Worm (Caenorhabditis elegans) whole organism, L2 larva: ENCODE results near the gene lon-2.

Experiments used
- C34F6.9 ChIP-seq: fragments of 150-350 bp; optimal IDR thresholded peaks from 2 replicates; lab custom pipeline; 2014; ENCODE audit warnings: missing biosample characterization, missing genetic modification characterization
- F13H6.1 ChIP-seq: sonication (generic microtip); optimal IDR thresholded peaks from 2 replicates; lab custom pipeline; 2016; ENCODE audit warnings: missing genetic modification characterization, missing compliant biosample characterization
- R02D3.7 ChIP-seq: fragments of 150-350 bp; optimal IDR thresholded peaks from 2 replicates; lab custom pipeline; 2014; ENCODE audit warnings: missing biosample characterization, missing genetic modification characterization
- ZK546.5 ChIP-seq: sonication (generic microtip); optimal IDR thresholded peaks from 2 replicates; lab custom pipeline; 2017; ENCODE audit warnings: missing biosample characterization, missing genetic modification characterization
- alr-1 ChIP-seq: fragments of 150-350 bp; optimal IDR thresholded peaks from 2 replicates; lab custom pipeline; 2014; ENCODE audit warnings: missing biosample characterization, missing genetic modification characterization
- aly-2 ChIP-seq: fragments of 150-350 bp; optimal IDR thresholded peaks from 2 replicates; lab custom pipeline; 2014; ENCODE audit warnings: missing biosample characterization, missing genetic modification characterization
- ama-1 ChIP-seq: fragments of 150-350 bp; optimal IDR thresholded peaks from 2 replicates; lab custom pipeline; 2018; ENCODE audit warnings: inconsistent platforms
- blmp-1 ChIP-seq: sonication (generic microtip); optimal IDR thresholded peaks from 2 replicates; lab custom pipeline; 2017; ENCODE audit warnings: missing genetic modification characterization, mild to moderate bottlenecking, missing compliant biosample characterization, antibody characterized with exemption, moderate library complexity; ENCODE audit not compliant: insufficient read depth
- ceh-16 ChIP-seq: fragments of 150-350 bp; optimal IDR thresholded peaks from 2 replicates; lab custom pipeline; 2014; ENCODE audit warnings: missing biosample characterization, missing genetic modification characterization
- ceh-82 ChIP-seq: fragments of 150-350 bp; optimal IDR thresholded peaks from 2 replicates; lab custom pipeline; 2014; ENCODE audit warnings: missing biosample characterization, missing genetic modification characterization
- dmd-4 ChIP-seq: sonication (generic microtip); optimal IDR thresholded peaks from 2 replicates; lab custom pipeline; 2017; ENCODE audit warnings: missing biosample characterization, missing genetic modification characterization
- egl-27 ChIP-seq: sonication (generic microtip); optimal IDR thresholded peaks from 3 replicates; lab custom pipeline; 2017; ENCODE audit warnings: missing biosample characterization, missing genetic modification reagents, missing genetic modification characterization
- elt-1 ChIP-seq: fragments of 150-350 bp; optimal IDR thresholded peaks from 2 replicates; lab custom pipeline; 2014; ENCODE audit warnings: missing biosample characterization, missing genetic modification characterization
- elt-3 ChIP-seq: sonication (generic microtip); optimal IDR thresholded peaks from 2 replicates; lab custom pipeline; 2017; ENCODE audit warnings: missing biosample characterization, missing genetic modification characterization
- fos-1 ChIP-seq: fragments of 150-350 bp; optimal IDR thresholded peaks from 2 replicates; lab custom pipeline; 2014; ENCODE audit warnings: missing biosample characterization, missing genetic modification characterization
- gmeb-1 ChIP-seq: fragments of 150-350 bp; optimal IDR thresholded peaks from 2 replicates; lab custom pipeline; 2014; ENCODE audit warnings: missing biosample characterization, missing genetic modification characterization
- lin-13 ChIP-seq: fragments of 150-350 bp; optimal IDR thresholded peaks from 2 replicates; lab custom pipeline; 2014; ENCODE audit warnings: missing biosample characterization, missing genetic modification reagents, missing genetic modification characterization
- lin-39 ChIP-seq: fragments of 150-350 bp; optimal IDR thresholded peaks from 2 replicates; lab custom pipeline; 2014; ENCODE audit warnings: missing biosample characterization, missing genetic modification reagents, missing genetic modification characterization
- lsy-2 ChIP-seq, 2 experiments: fragments of 150-350 bp in 1 of 2; sonication (generic microtip) in 1 of 2; optimal IDR thresholded peaks; 2 replicates each; lab custom pipeline; 2014 to 2017; ENCODE audit warnings: missing biosample characterization in 2 of 2, missing genetic modification characterization in 2 of 2
- mab-5 ChIP-seq: fragments of 150-350 bp; optimal IDR thresholded peaks from 2 replicates; lab custom pipeline; 2014; ENCODE audit warnings: missing biosample characterization, missing genetic modification characterization
- mdl-1 ChIP-seq, 2 experiments: fragments of 150-350 bp in 1 of 2; sonication (generic microtip) in 1 of 2; optimal IDR thresholded peaks; 2 replicates each; lab custom pipeline; 2017; ENCODE audit warnings: missing biosample characterization in 2 of 2, missing genetic modification characterization in 2 of 2
- nhr-10 ChIP-seq: sonication (generic microtip); optimal IDR thresholded peaks from 2 replicates; lab custom pipeline; 2017; ENCODE audit warnings: missing biosample characterization, missing genetic modification characterization
- nhr-129 ChIP-seq: fragments of 150-350 bp; optimal IDR thresholded peaks from 2 replicates; lab custom pipeline; 2014; ENCODE audit warnings: missing biosample characterization, missing genetic modification characterization
- nhr-21 ChIP-seq: fragments of 150-350 bp; optimal IDR thresholded peaks from 2 replicates; lab custom pipeline; 2014; ENCODE audit warnings: missing biosample characterization, missing genetic modification characterization
- nhr-23 ChIP-seq: fragments of 150-350 bp; optimal IDR thresholded peaks from 2 replicates; lab custom pipeline; 2014; ENCODE audit warnings: missing biosample characterization, missing genetic modification reagents, missing genetic modification characterization
- nhr-237 ChIP-seq: fragments of 150-350 bp; optimal IDR thresholded peaks from 2 replicates; lab custom pipeline; 2014; ENCODE audit warnings: missing biosample characterization, missing genetic modification characterization
- nhr-6 ChIP-seq: fragments of 150-350 bp; optimal IDR thresholded peaks from 2 replicates; lab custom pipeline; 2014; ENCODE audit warnings: missing biosample characterization, missing genetic modification characterization
- nhr-77 ChIP-seq: fragments of 150-350 bp; optimal IDR thresholded peaks from 2 replicates; lab custom pipeline; 2014; ENCODE audit warnings: missing biosample characterization, missing genetic modification characterization
- peb-1 ChIP-seq: fragments of 150-350 bp; optimal IDR thresholded peaks from 2 replicates; lab custom pipeline; 2014; ENCODE audit warnings: missing biosample characterization, missing genetic modification characterization
- skn-1 ChIP-seq: sonication (generic microtip); optimal IDR thresholded peaks from 2 replicates; lab custom pipeline; 2017; ENCODE audit warnings: missing biosample characterization, missing genetic modification characterization
- sma-3 ChIP-seq: sonication (generic microtip); optimal IDR thresholded peaks from 2 replicates; lab custom pipeline; 2016; ENCODE audit warnings: missing genetic modification reagents, missing genetic modification characterization, missing compliant biosample characterization
- sma-9 ChIP-seq, 2 experiments: fragments of 150-350 bp in 1 of 2; sonication (generic microtip) in 1 of 2; optimal IDR thresholded peaks; 2 replicates each; lab custom pipeline; 2014 to 2016; ENCODE audit warnings: missing genetic modification characterization in 2 of 2, mild to moderate bottlenecking in 1 of 2, missing biosample characterization in 1 of 2, missing compliant biosample characterization in 1 of 2, missing genetic modification reagents in 1 of 2, moderate library complexity in 1 of 2
- unc-55 ChIP-seq: fragments of 150-350 bp; sonication (generic microtip); optimal IDR thresholded peaks from 3 replicates; lab custom pipeline; 2014; ENCODE audit warnings: missing biosample characterization, missing genetic modification reagents, missing genetic modification characterization
- unc-62 ChIP-seq: fragments of 150-350 bp; optimal IDR thresholded peaks from 2 replicates; lab custom pipeline; 2014; ENCODE audit warnings: missing biosample characterization, missing genetic modification reagents, missing genetic modification characterization
- zag-1 ChIP-seq: fragments of 150-350 bp; optimal IDR thresholded peaks from 2 replicates; lab custom pipeline; 2014; ENCODE audit warnings: missing biosample characterization, missing genetic modification characterization
- ztf-1 ChIP-seq: fragments of 200-800 bp; sonication (Bioruptor generic); conservative IDR thresholded peaks from 2 replicates; pipeline ENCODE4 v1.3.6; 2022; ENCODE audit warnings: missing genetic modification characterization, missing compliant biosample characterization
- ztf-11 ChIP-seq: sonication (generic microtip); optimal IDR thresholded peaks from 2 replicates; lab custom pipeline; 2017; ENCODE audit warnings: missing biosample characterization, missing genetic modification characterization

lon-2 gene

ce11 chrX:4792979-4793378 is 44.1 kb upstream of the lon-2 start, which contains the start of gene F43C9.1:
Gene F43C9.1, plus strand, starts transcription at chrX:4793279.
- no peak for TF ChIP-seq egl-27
- TF ChIP-seq blmp-1, result no peak
- TF ChIP-seq nhr-237 (tag; lab: Kevin White, UChicago), result no peak
- no peak for TF ChIP-seq ceh-82
- TF ChIP-seq nhr-21 (tag; lab: Kevin White, UChicago), result no peak
- TF ChIP-seq sma-3 (GFP tag; lab: Kevin White, UChicago), result no peak
- no peak for TF ChIP-seq lsy-2 (tag; optimal IDR thresholded peaks at IDR 0.05; lab: Kevin White, UChicago)
- TF ChIP-seq R02D3.7 (tag; lab: Kevin White, UChicago), result no peak
- TF ChIP-seq nhr-6 (tag; lab: Kevin White, UChicago), result no peak
- TF ChIP-seq gmeb-1 (tag; lab: Kevin White, UChicago), result no peak
- no peak for TF ChIP-seq peb-1 (tag; lab: Kevin White, UChicago)
- no peak for TF ChIP-seq ama-1 (lab: Kevin White, UChicago)
- TF ChIP-seq nhr-77 (tag; lab: Kevin White, UChicago), result no peak
- no peak for TF ChIP-seq mdl-1 (tag; optimal IDR thresholded peaks at IDR 0.05; lab: Kevin White, UChicago)
- no peak for TF ChIP-seq lin-39 (tag; lab: Kevin White, UChicago)
- TF ChIP-seq nhr-23, result no peak
- TF ChIP-seq unc-55, result no peak

- no peak for TF ChIP-seq elt-1 (tag; lab: Kevin White, UChicago)
- TF ChIP-seq ama-1 (lab: Kevin White, UChicago), result no peak
- no peak for TF ChIP-seq alr-1 (tag; lab: Kevin White, UChicago)
- TF ChIP-seq egl-27, result no peak
- no peak for TF ChIP-seq nhr-6 (tag; lab: Kevin White, UChicago)
- no peak for TF ChIP-seq aly-2 (tag; lab: Kevin White, UChicago)
- TF ChIP-seq lsy-2 (tag; optimal IDR thresholded peaks at IDR 0.05; lab: Kevin White, UChicago), result no peak
- no peak for TF ChIP-seq lin-13
- no peak for TF ChIP-seq mdl-1 (tag; optimal IDR thresholded peaks at IDR 0.05; lab: Kevin White, UChicago)
- no peak for TF ChIP-seq nhr-23
- TF ChIP-seq mab-5 (tag; lab: Kevin White, UChicago), result no peak
- TF ChIP-seq C34F6.9 (tag; lab: Kevin White, UChicago), result no peak
- no peak for TF ChIP-seq zag-1 (tag; lab: Kevin White, UChicago)
- no peak for TF ChIP-seq gmeb-1 (tag; lab: Kevin White, UChicago)
- TF ChIP-seq ZK546.5 (tag; lab: Kevin White, UChicago), result no peak
- TF ChIP-seq skn-1 (tag; lab: Kevin White, UChicago), result no peak
- TF ChIP-seq nhr-129 (tag; lab: Kevin White, UChicago), result no peak
- TF ChIP-seq dmd-4 (tag; lab: Kevin White, UChicago), result no peak
- TF ChIP-seq, all 48 proteins: peak for 0
Observed at ce11 chrX:4790614-4791013, 41.7 kb upstream of the lon-2 start.

- TF ChIP-seq F13H6.1 (peak; percentile 32), lin-13 (peak; percentile 29), nhr-10 (no peak), ceh-16 (tag; lab: Kevin White, UChicago) (no peak), lin-39 (tag; lab: Kevin White, UChicago) (no peak), gmeb-1 (tag; lab: Kevin White, UChicago) (peak; percentile 11), lsy-2 (tag; optimal IDR thresholded peaks at IDR 0.05; lab: Kevin White, UChicago) (peak in 1 of 2 experiments; percentile 17), nhr-129 (tag; lab: Kevin White, UChicago) (peak; percentile 80), nhr-21 (tag; lab: Kevin White, UChicago) (no peak), fos-1 (peak; percentile 50), alr-1 (tag; lab: Kevin White, UChicago) (no peak), unc-55 (peak; percentile 17), skn-1 (tag; lab: Kevin White, UChicago) (no peak), ztf-11 (tag; lab: Kevin White, UChicago) (no peak), sma-9 (GFP tag; optimal IDR thresholded peaks at IDR 0.05; lab: Kevin White, UChicago) (peak; percentile 61), sma-9 (tag; optimal IDR thresholded peaks at IDR 0.05; lab: Kevin White, UChicago) (no peak), unc-62 (GFP tag; lab: Kevin White, UChicago) (no peak), C34F6.9 (tag; lab: Kevin White, UChicago) (peak; percentile 41), sma-3 (GFP tag; lab: Kevin White, UChicago) (peak; percentile 12)
Observed at ce11 chrX:4788958-4789357, 40.1 kb upstream of the lon-2 start.

- TF ChIP-seq nhr-6 (tag; lab: Kevin White, UChicago) (no peak), elt-3 (tag; lab: Kevin White, UChicago) (no peak), aly-2 (tag; lab: Kevin White, UChicago) (no peak), lin-13 (no peak), ztf-1 (GFP tag; lab: Robert Waterston, UW) (no peak), C34F6.9 (tag; lab: Kevin White, UChicago) (peak; percentile 9)
Observed at ce11 chrX:4787525-4787924, 38.6 kb upstream of the lon-2 start.
